Fruit fly (Drosophila melanogaster): Measurements from ENCODE around the gene Alms1b.

- TF ChIP-seq bab1 (GFP tag; optimal IDR thresholded peaks at IDR 0.05) (peak; percentile 73), CG5204 (GFP tag; optimal IDR thresholded peaks at IDR 0.05) (no peak), Clk (GFP tag; optimal IDR thresholded peaks at IDR 0.05) (no peak), Crg-1 (GFP tag; optimal IDR thresholded peaks at IDR 0.05) (no peak), CG7045 (GFP tag; optimal IDR thresholded peaks at IDR 0.05) (no peak), toe (GFP tag; optimal IDR thresholded peaks at IDR 0.05) (no peak), kay (GFP tag; ENCODE audit: borderline replicate concordance) (no peak), CG14711 (tag; optimal IDR thresholded peaks at IDR 0.05) (peak; percentile 65), tj (GFP tag; optimal IDR thresholded peaks at IDR 0.05) (no peak), Mnt (GFP tag; optimal IDR thresholded peaks at IDR 0.05) (no peak), CG33017 (tag; optimal IDR thresholded peaks at IDR 0.05) (no peak), cic (GFP tag; optimal IDR thresholded peaks at IDR 0.05) (no peak)
These were observed 16.4 kb downstream of the Alms1b start for dm6 chrX:4614325-4614724.

Measured in whole organism, adult.